Worm (Caenorhabditis elegans) whole organism, young adult: Measurements from ENCODE around the gene fbxc-50.

ENCODE experiments used
- D2030.7 ChIP-seq: fragments of 200-800 bp; sonication (Bioruptor generic); IDR thresholded peaks from 2 replicates; pipeline ENCODE4 v1.3.6; 2022; ENCODE audit warnings: missing genetic modification reagents, missing genetic modification characterization, missing compliant biosample characterization
- F10E7.11 ChIP-seq: sonication (generic microtip); optimal IDR thresholded peaks from 2 replicates; lab custom pipeline; 2017; ENCODE audit warnings: mild to moderate bottlenecking, missing genetic modification characterization, moderate library complexity, missing compliant biosample characterization
- ama-1 ChIP-seq, 3 experiments: fragments of 150-350 bp in 1 of 3; sonication (generic microtip) in 2 of 3; optimal IDR thresholded peaks; 2 replicates each; lab custom pipeline; 2014 to 2018; ENCODE audit warnings: missing biosample characterization in 2 of 3, missing genetic modification characterization in 2 of 3, missing genetic modification reagents in 2 of 3
- athp-1 ChIP-seq: sonication (generic microtip); optimal IDR thresholded peaks from 2 replicates; lab custom pipeline; 2017; ENCODE audit warnings: mild to moderate bottlenecking, missing genetic modification characterization, missing compliant biosample characterization
- madf-8 ChIP-seq: fragments of 200-800 bp; sonication (Bioruptor generic); conservative IDR thresholded peaks from 2 replicates; pipeline ENCODE4 v1.3.6; 2022; ENCODE audit warnings: missing genetic modification reagents, missing genetic modification characterization, missing compliant biosample characterization
- rec-8 ChIP-seq, 2 experiments: sonication (generic microtip); optimal IDR thresholded peaks; 2 replicates each; lab custom pipeline; 2016; ENCODE audit warnings: mild to moderate bottlenecking in 2 of 2, missing genetic modification characterization in 2 of 2, missing genetic modification reagents in 2 of 2, missing genotype in 2 of 2, missing biosample characterization in 1 of 2, missing compliant biosample characterization in 1 of 2, moderate library complexity in 1 of 2
- tbx-9 ChIP-seq: sonication (generic microtip); optimal IDR thresholded peaks from 2 replicates; lab custom pipeline; 2016; ENCODE audit warnings: borderline replicate concordance, missing genetic modification characterization, inconsistent platforms, missing compliant biosample characterization
- zim-3 ChIP-seq: sonication (generic microtip); optimal IDR thresholded peaks from 2 replicates; lab custom pipeline; 2017; ENCODE audit warnings: mild to moderate bottlenecking, missing genetic modification characterization, moderate library complexity, missing compliant biosample characterization

DNA sequence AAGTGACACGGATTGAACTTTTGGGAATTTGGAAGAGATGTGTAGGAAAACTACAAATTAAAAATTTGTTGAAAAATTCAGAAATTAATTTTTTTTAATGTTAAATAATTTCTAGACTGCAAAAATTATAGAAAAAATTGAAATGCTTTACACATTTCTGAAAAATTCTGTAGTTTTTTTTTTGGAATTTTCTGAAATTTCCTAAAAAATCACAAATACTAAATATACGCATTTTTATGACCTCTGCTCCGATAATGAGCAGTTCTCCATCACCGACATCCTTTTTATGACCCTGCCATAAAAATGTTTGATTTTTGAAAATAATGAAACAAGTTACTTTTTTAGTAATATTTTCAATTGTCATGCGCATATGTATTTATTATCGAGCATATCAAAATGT, 3.2 kb downstream of the fbxc-50 start:
- TF ChIP-seq rec-8 (tag; optimal IDR thresholded peaks at IDR 0.05; lab: Kevin White, UChicago), result no peak
- no peak for TF ChIP-seq D2030.7 (GFP tag; lab: Robert Waterston, UW)
- no peak for TF ChIP-seq ama-1 (optimal IDR thresholded peaks at IDR 0.05; lab: Kevin White, UChicago)
- no peak for TF ChIP-seq ama-1 (GFP tag; optimal IDR thresholded peaks at IDR 0.05; lab: Kevin White, UChicago)
- no peak for TF ChIP-seq F10E7.11 (tag; lab: Kevin White, UChicago)
- no peak for TF ChIP-seq athp-1 (tag; lab: Kevin White, UChicago)
- no peak for TF ChIP-seq madf-8 (GFP tag; lab: Robert Waterston, UW)
- TF ChIP-seq tbx-9 (tag; lab: Kevin White, UChicago), result no peak
- no peak for TF ChIP-seq zim-3 (tag; lab: Kevin White, UChicago)
